Worm (Caenorhabditis elegans): ENCODE results near the gene nhr-129.

nhr-129 gene

ce11 chrV:13367024-13367423 lies 36.2 kb upstream of the nhr-129 start, which contains the start of gene srx-125:
Gene srx-125, plus strand, starts transcription at chrV:13367324.
- no peak for TF ChIP-seq T22C8.4 (GFP tag; IDR thresholded peaks at IDR 0.05)
- TF ChIP-seq cog-1 (tag; optimal IDR thresholded peaks at IDR 0.05), result no peak
- TF ChIP-seq flt-1 (GFP tag; IDR thresholded peaks at IDR 0.05), result no peak
- no peak for TF ChIP-seq tab-1 (GFP tag; IDR thresholded peaks at IDR 0.05)
- no peak for TF ChIP-seq ztf-23 (GFP tag; IDR thresholded peaks at IDR 0.05)
- no peak for TF ChIP-seq ztf-29 (GFP tag; IDR thresholded peaks at IDR 0.05)
- no peak for TF ChIP-seq klf-2 (GFP tag; conservative IDR thresholded peaks at IDR 0.05)
- TF ChIP-seq ref-1 (GFP tag; conservative IDR thresholded peaks at IDR 0.05), result no peak
- no peak for TF ChIP-seq med-1 (GFP tag; optimal IDR thresholded peaks at IDR 0.05; ENCODE audit: insufficient read depth)

- no peak for TF ChIP-seq ztf-23 (GFP tag; IDR thresholded peaks at IDR 0.05)
- no peak for TF ChIP-seq klf-2 (GFP tag; conservative IDR thresholded peaks at IDR 0.05)
- TF ChIP-seq tab-1 (GFP tag; IDR thresholded peaks at IDR 0.05), result no peak
- TF ChIP-seq T22C8.4 (GFP tag; IDR thresholded peaks at IDR 0.05), result no peak
- no peak for TF ChIP-seq flt-1 (GFP tag; IDR thresholded peaks at IDR 0.05)
- TF ChIP-seq ztf-29 (GFP tag; IDR thresholded peaks at IDR 0.05), result no peak
- no peak for TF ChIP-seq ref-1 (GFP tag; conservative IDR thresholded peaks at IDR 0.05)
- no peak for TF ChIP-seq cog-1 (tag; optimal IDR thresholded peaks at IDR 0.05)
These were observed 35.7 kb upstream of the nhr-129 start for ce11 chrV:13366488-13366887.

- TF ChIP-seq ztf-29 (GFP tag; IDR thresholded peaks at IDR 0.05) (no peak), flt-1 (GFP tag; IDR thresholded peaks at IDR 0.05) (no peak), klf-2 (GFP tag; conservative IDR thresholded peaks at IDR 0.05) (no peak)
These were observed 33.4 kb upstream of the nhr-129 start for ce11 chrV:13364227-13364626.

- TF ChIP-seq ztf-23 (GFP tag; IDR thresholded peaks at IDR 0.05) (no peak), flt-1 (GFP tag; IDR thresholded peaks at IDR 0.05) (no peak), cog-1 (tag; optimal IDR thresholded peaks at IDR 0.05) (no peak), med-1 (GFP tag; optimal IDR thresholded peaks at IDR 0.05; ENCODE audit: insufficient read depth) (no peak), klf-2 (GFP tag; conservative IDR thresholded peaks at IDR 0.05) (no peak), T22C8.4 (GFP tag; IDR thresholded peaks at IDR 0.05) (no peak)
These were observed 32.6 kb upstream of the nhr-129 start, which contains the start of gene srg-46 for ce11 chrV:13363415-13363814. Gene srg-46, plus strand, starts transcription at chrV:13363715.

ce11 chrV:13360254-13360653 lies 29.4 kb upstream of the nhr-129 start, which contains the start of gene F32H5.4:
Gene F32H5.4, plus strand, starts transcription at chrV:13360554.
- TF ChIP-seq flt-1 (GFP tag; IDR thresholded peaks at IDR 0.05), result no peak
- no peak for TF ChIP-seq ztf-29 (GFP tag; IDR thresholded peaks at IDR 0.05)
- no peak for TF ChIP-seq tab-1 (GFP tag; IDR thresholded peaks at IDR 0.05)
- no peak for TF ChIP-seq klf-2 (GFP tag; conservative IDR thresholded peaks at IDR 0.05)
- TF ChIP-seq T22C8.4 (GFP tag; IDR thresholded peaks at IDR 0.05), result no peak

ce11 chrV:13358823-13359592 lies 28.2 kb upstream of the nhr-129 start, which contains the start of gene F32H5.3:
Gene F32H5.3, plus strand, starts transcription at chrV:13359335.
- no peak for TF ChIP-seq flt-1 (GFP tag; IDR thresholded peaks at IDR 0.05)
- TF ChIP-seq klf-2 (GFP tag; conservative IDR thresholded peaks at IDR 0.05), result no peak
- no peak for TF ChIP-seq ztf-23 (GFP tag; IDR thresholded peaks at IDR 0.05)
- TF ChIP-seq cog-1 (tag; optimal IDR thresholded peaks at IDR 0.05), result no peak
- no peak for TF ChIP-seq tab-1 (GFP tag; IDR thresholded peaks at IDR 0.05)
- no peak for TF ChIP-seq med-1 (GFP tag; optimal IDR thresholded peaks at IDR 0.05; ENCODE audit: insufficient read depth)

ce11 chrV:13357652-13358281 lies 26.9 kb upstream of the nhr-129 start, which contains the start of gene F32H5.1:
Gene F32H5.1, minus strand, starts transcription at chrV:13358037.
- TF ChIP-seq ztf-23 (GFP tag; IDR thresholded peaks at IDR 0.05), result no peak
- no peak for TF ChIP-seq T22C8.4 (GFP tag; IDR thresholded peaks at IDR 0.05)
- TF ChIP-seq cog-1 (tag; optimal IDR thresholded peaks at IDR 0.05), result no peak
- no peak for TF ChIP-seq med-1 (GFP tag; optimal IDR thresholded peaks at IDR 0.05; ENCODE audit: insufficient read depth)
- TF ChIP-seq tab-1 (GFP tag; IDR thresholded peaks at IDR 0.05), result no peak
- no peak for TF ChIP-seq flt-1 (GFP tag; IDR thresholded peaks at IDR 0.05)
- TF ChIP-seq ref-1 (GFP tag; conservative IDR thresholded peaks at IDR 0.05), result no peak

ce11 chrV:13356210-13356609 lies 25.4 kb upstream of the nhr-129 start:
- no peak for TF ChIP-seq flt-1 (GFP tag; IDR thresholded peaks at IDR 0.05)
- TF ChIP-seq ztf-23 (GFP tag; IDR thresholded peaks at IDR 0.05), result no peak
- TF ChIP-seq cog-1 (tag; optimal IDR thresholded peaks at IDR 0.05), result no peak

- TF ChIP-seq med-1 (GFP tag; optimal IDR thresholded peaks at IDR 0.05; ENCODE audit: insufficient read depth) (no peak), flt-1 (GFP tag; IDR thresholded peaks at IDR 0.05) (no peak), T22C8.4 (GFP tag; IDR thresholded peaks at IDR 0.05) (no peak), klf-2 (GFP tag; conservative IDR thresholded peaks at IDR 0.05) (no peak), tab-1 (GFP tag; IDR thresholded peaks at IDR 0.05) (no peak), cog-1 (tag; optimal IDR thresholded peaks at IDR 0.05) (no peak), ztf-23 (GFP tag; IDR thresholded peaks at IDR 0.05) (no peak), ztf-29 (GFP tag; IDR thresholded peaks at IDR 0.05) (no peak), ref-1 (GFP tag; conservative IDR thresholded peaks at IDR 0.05) (no peak)
These were observed 21.6 kb upstream of the nhr-129 start for ce11 chrV:13352415-13352814.

- TF ChIP-seq tab-1 (GFP tag; IDR thresholded peaks at IDR 0.05) (no peak), cog-1 (tag; optimal IDR thresholded peaks at IDR 0.05) (no peak), ref-1 (GFP tag; conservative IDR thresholded peaks at IDR 0.05) (no peak), klf-2 (GFP tag; conservative IDR thresholded peaks at IDR 0.05) (no peak), ztf-23 (GFP tag; IDR thresholded peaks at IDR 0.05) (no peak), T22C8.4 (GFP tag; IDR thresholded peaks at IDR 0.05) (no peak), ztf-29 (GFP tag; IDR thresholded peaks at IDR 0.05) (no peak), med-1 (GFP tag; optimal IDR thresholded peaks at IDR 0.05; ENCODE audit: insufficient read depth) (no peak), flt-1 (GFP tag; IDR thresholded peaks at IDR 0.05) (no peak)
These were observed 21.0 kb upstream of the nhr-129 start for ce11 chrV:13351773-13352172.
